Worm (Caenorhabditis elegans): Measurements from ENCODE around the gene Y2H9A.6.

DNA sequence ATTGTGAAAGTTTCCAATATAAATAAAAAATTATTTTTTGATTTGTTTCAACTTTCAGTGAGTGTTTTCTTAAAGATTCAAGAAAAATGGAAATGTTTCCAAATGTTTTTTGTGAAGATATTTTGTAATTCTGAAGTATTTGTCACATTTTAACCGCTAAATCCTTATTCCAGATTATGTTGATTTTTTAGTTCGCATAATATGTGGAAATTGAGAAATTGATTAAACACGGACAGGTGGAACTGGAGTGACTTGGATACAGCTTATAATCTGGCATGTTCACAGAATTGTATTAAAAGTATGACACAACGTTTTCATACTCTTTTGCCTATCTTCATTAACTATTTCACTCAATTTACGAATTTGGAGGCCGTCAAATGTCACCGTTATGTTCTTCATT lies 11.8 kb downstream of the Y2H9A.6 start, which contains the start of gene lurp-3:
- TF ChIP-seq lin-26 (GFP tag; IDR thresholded peaks at IDR 0.05) (no peak), ama-1 (optimal IDR thresholded peaks at IDR 0.05) (no peak), ama-1 (GFP tag; optimal IDR thresholded peaks at IDR 0.05) (no peak), bed-1 (GFP tag; IDR thresholded peaks at IDR 0.05) (no peak), cebp-2 (GFP tag; IDR thresholded peaks at IDR 0.05) (no peak), chd-7 (tag; optimal IDR thresholded peaks at IDR 0.05) (no peak), unc-62 (GFP tag; optimal IDR thresholded peaks at IDR 0.05) (no peak), snpc-4 (GFP tag; optimal IDR thresholded peaks at IDR 0.05) (no peak), snpc-4 (tag; optimal IDR thresholded peaks at IDR 0.05) (no peak), sea-2 (GFP tag; IDR thresholded peaks at IDR 0.05) (no peak), ztf-22 (GFP tag; optimal IDR thresholded peaks at IDR 0.05) (no peak), pha-4 (tag; optimal IDR thresholded peaks at IDR 0.05) (no peak), T07F8.4 (tag; optimal IDR thresholded peaks at IDR 0.05) (no peak), madf-3 (GFP tag; IDR thresholded peaks at IDR 0.05) (no peak), zfh-2 (GFP tag; conservative IDR thresholded peaks at IDR 0.05) (no peak), akir-1 (GFP tag; optimal IDR thresholded peaks at IDR 0.05) (no peak)

Data from whole organism, young adult.